Fruit fly (Drosophila melanogaster): ENCODE measurements around the gene CG5708.

The CG5708 gene

dm6 chr2L:10260750-10261493, 34.3 kb upstream of the CG5708 start, which contains the start of gene Pten (continued):
- TF ChIP-seq Lhr (GFP tag; optimal IDR thresholded peaks at IDR 0.05) = peak; percentile 39
- peak; percentile 5 for TF ChIP-seq CG3995 (GFP tag; optimal IDR thresholded peaks at IDR 0.05)
- TF ChIP-seq Ets97D (GFP tag; optimal IDR thresholded peaks at IDR 0.05) = peak; percentile 69
- no peak for TF ChIP-seq Dek (tag; optimal IDR thresholded peaks at IDR 0.05)
- TF ChIP-seq stwl (tag; optimal IDR thresholded peaks at IDR 0.05) = peak; percentile 60
- TF ChIP-seq CG34376 (GFP tag; optimal IDR thresholded peaks at IDR 0.05) = peak; percentile 35
- no peak; the same call in 2 of the 3 replicates for TF ChIP-seq ken (GFP tag; IDR thresholded peaks at IDR 0.05)
- no peak for TF ChIP-seq wor (GFP tag; IDR thresholded peaks at IDR 0.05)
- TF ChIP-seq eyg (GFP tag; optimal IDR thresholded peaks at IDR 0.05) = peak; percentile 43
- TF ChIP-seq CTCF (GFP tag; optimal IDR thresholded peaks at IDR 0.05) = peak; percentile 4
- peak; percentile 28 for TF ChIP-seq sima (GFP tag; optimal IDR thresholded peaks at IDR 0.05)
- no peak for TF ChIP-seq sim (GFP tag; IDR thresholded peaks at IDR 0.05)
- no peak for TF ChIP-seq her (GFP tag; optimal IDR thresholded peaks at IDR 0.05)
- TF ChIP-seq YL-1 (GFP tag; optimal IDR thresholded peaks at IDR 0.05) = peak; percentile 79
- no peak for TF ChIP-seq ftz-f1 (GFP tag; optimal IDR thresholded peaks at IDR 0.05)
- no peak for TF ChIP-seq Vsx1 (GFP tag; optimal IDR thresholded peaks at IDR 0.05)
- peak; percentile 68 for TF ChIP-seq CG18476 (GFP tag; optimal IDR thresholded peaks at IDR 0.05)
- TF ChIP-seq Atf3 (GFP tag; optimal IDR thresholded peaks at IDR 0.05) = peak; percentile 68
- TF ChIP-seq pita (GFP tag; optimal IDR thresholded peaks at IDR 0.05) = no peak
- TF ChIP-seq Kr (GFP tag; optimal IDR thresholded peaks at IDR 0.05) = no peak
- peak; percentile 82 for TF ChIP-seq CG12659 (GFP tag; optimal IDR thresholded peaks at IDR 0.05)
- peak; percentile 87 for TF ChIP-seq CG14860 (GFP tag; IDR thresholded peaks at IDR 0.05; ENCODE audit: partially characterized antibody)
- TF ChIP-seq eve (GFP tag; optimal IDR thresholded peaks at IDR 0.05) = peak in 1 of 2 experiments; percentile 8
- no peak for TF ChIP-seq CG10209 (GFP tag; optimal IDR thresholded peaks at IDR 0.05)
- peak; percentile 16 for TF ChIP-seq trh (GFP tag; optimal IDR thresholded peaks at IDR 0.05)
- TF ChIP-seq CG13894 (tag; optimal IDR thresholded peaks at IDR 0.05) = no peak
- no peak for TF ChIP-seq sr (GFP tag; IDR thresholded peaks at IDR 0.05)
- TF ChIP-seq H2.0 (GFP tag; IDR thresholded peaks at IDR 0.05) = no peak; the same call in 1 of the 2 replicates
- TF ChIP-seq CG15269 (tag; optimal IDR thresholded peaks at IDR 0.05) = no peak
- peak; percentile 64 for TF ChIP-seq pho (GFP tag; optimal IDR thresholded peaks at IDR 0.05)
- peak; percentile 54 for TF ChIP-seq Nf-YC (tag; optimal IDR thresholded peaks at IDR 0.05)
- TF ChIP-seq slou (GFP tag; optimal IDR thresholded peaks at IDR 0.05) = peak; percentile 63
- TF ChIP-seq slbo (GFP tag; IDR thresholded peaks at IDR 0.05) = peak; percentile 51
- TF ChIP-seq Taf1 (GFP tag; IDR thresholded peaks at IDR 0.05) = 0 out of 2 replicates have a peak, but pooled peaks have one; percentile 18
- no peak for TF ChIP-seq CkIIα-i1 (GFP tag; IDR thresholded peaks at IDR 0.05)
- no peak for TF ChIP-seq Stat92E (GFP tag; optimal IDR thresholded peaks at IDR 0.05)
- TF ChIP-seq CG7987 (GFP tag; optimal IDR thresholded peaks at IDR 0.05) = no peak
- TF ChIP-seq Hey (tag; optimal IDR thresholded peaks at IDR 0.05) = no peak
- TF ChIP-seq Ssrp (tag; optimal IDR thresholded peaks at IDR 0.05) = peak; percentile 71
- peak; percentile 80; the same call in 2 of the 3 replicates for TF ChIP-seq mld (GFP tag; IDR thresholded peaks at IDR 0.05; ENCODE audit: partially characterized antibody)
- TF ChIP-seq Spps (tag; optimal IDR thresholded peaks at IDR 0.05) = peak; percentile 49
- no peak for TF ChIP-seq HLHmδ (GFP tag; optimal IDR thresholded peaks at IDR 0.05)
- peak; percentile 31; the same call in 2 of the 3 replicates for TF ChIP-seq croc (GFP tag; conservative IDR thresholded peaks at IDR 0.05)
- TF ChIP-seq corto (GFP tag; optimal IDR thresholded peaks at IDR 0.05) = peak; percentile 12
- TF ChIP-seq Ravus (GFP tag; IDR thresholded peaks at IDR 0.05) = no peak; the same call in 1 of the 2 replicates
- TF ChIP-seq CG9797 (GFP tag; optimal IDR thresholded peaks at IDR 0.05) = no peak
- TF ChIP-seq Elba2 (GFP tag; optimal IDR thresholded peaks at IDR 0.05) = peak; percentile 12
- TF ChIP-seq CG9876 (GFP tag; optimal IDR thresholded peaks at IDR 0.05) = no peak
- TF ChIP-seq CG12236 (GFP tag; optimal IDR thresholded peaks at IDR 0.05) = no peak
- TF ChIP-seq nmo (GFP tag; optimal IDR thresholded peaks at IDR 0.05) = peak; percentile 88

Measured in whole organism, embryonic.